Worm (Caenorhabditis elegans) whole organism, late embryonic: ENCODE data around the gene eif-3.G.
A peak's percentile ranks its signal among the peaks of the same experiment; 100 is the strongest.

Experiments
- C08G9.2 ChIP-seq: sonication (generic microtip); optimal IDR thresholded peaks from 2 replicates; lab custom pipeline; 2016; ENCODE audit warnings: mild to moderate bottlenecking, missing genetic modification characterization, moderate library complexity, missing compliant biosample characterization
- K02D7.2 ChIP-seq: sonication (generic microtip); optimal IDR thresholded peaks from 2 replicates; lab custom pipeline; 2017; ENCODE audit warnings: mild to moderate bottlenecking, missing genetic modification characterization, missing compliant biosample characterization
- T23F11.4 ChIP-seq: fragments of 200-800 bp; sonication (Bioruptor generic); optimal IDR thresholded peaks from 2 replicates; lab custom pipeline; 2018; ENCODE audit warnings: mild to moderate bottlenecking, missing genetic modification characterization, missing compliant biosample characterization
- ahr-1 ChIP-seq: sonication (generic microtip); optimal IDR thresholded peaks from 2 replicates; lab custom pipeline; 2016; ENCODE audit warnings: missing genetic modification characterization, missing compliant biosample characterization
- ceh-18 ChIP-seq: sonication (generic microtip); optimal IDR thresholded peaks from 2 replicates; lab custom pipeline; 2016; ENCODE audit warnings: missing genetic modification characterization, missing compliant biosample characterization
- ceh-2 ChIP-seq: sonication (generic microtip); optimal IDR thresholded peaks from 2 replicates; lab custom pipeline; 2016; ENCODE audit warnings: missing genotype, missing genetic modification characterization, missing compliant biosample characterization
- ceh-22 ChIP-seq: sonication (generic microtip); optimal IDR thresholded peaks from 2 replicates; lab custom pipeline; 2017; ENCODE audit warnings: missing biosample characterization, missing genetic modification characterization
- ceh-31 ChIP-seq: sonication (generic microtip); optimal IDR thresholded peaks from 2 replicates; lab custom pipeline; 2016; ENCODE audit warnings: missing genetic modification characterization, missing compliant biosample characterization
- ceh-34 ChIP-seq: sonication (generic microtip); optimal IDR thresholded peaks from 2 replicates; lab custom pipeline; 2016; ENCODE audit warnings: mild to moderate bottlenecking, missing genetic modification characterization, missing compliant biosample characterization
- ceh-48 ChIP-seq: sonication (generic microtip); optimal IDR thresholded peaks from 2 replicates; lab custom pipeline; 2016; ENCODE audit warnings: missing genetic modification characterization, inconsistent platforms, missing compliant biosample characterization
- ceh-9 ChIP-seq: sonication (generic microtip); optimal IDR thresholded peaks from 2 replicates; lab custom pipeline; 2016; ENCODE audit warnings: mild to moderate bottlenecking, missing genetic modification characterization, inconsistent platforms, missing compliant biosample characterization
- elt-2 ChIP-seq: sonication (generic microtip); optimal IDR thresholded peaks from 2 replicates; lab custom pipeline; 2016; ENCODE audit warnings: missing genetic modification reagents, missing genetic modification characterization, missing compliant biosample characterization
- fax-1 ChIP-seq: sonication (generic microtip); optimal IDR thresholded peaks from 2 replicates; lab custom pipeline; 2016; ENCODE audit warnings: missing genotype, missing genetic modification characterization, missing compliant biosample characterization
- gmeb-2 ChIP-seq: sonication (generic microtip); optimal IDR thresholded peaks from 2 replicates; lab custom pipeline; 2016; ENCODE audit warnings: missing genetic modification characterization, inconsistent platforms, missing compliant biosample characterization
- hlh-30 ChIP-seq: sonication (generic microtip); optimal IDR thresholded peaks from 2 replicates; lab custom pipeline; 2017; ENCODE audit warnings: antibody characterized with exemption, missing genetic modification characterization, missing compliant biosample characterization; ENCODE audit not compliant: insufficient read depth
- lim-6 ChIP-seq: sonication (generic microtip); optimal IDR thresholded peaks from 2 replicates; lab custom pipeline; 2016; ENCODE audit warnings: missing genetic modification characterization, missing compliant biosample characterization
- nhr-11 ChIP-seq: fragments of 150-350 bp; optimal IDR thresholded peaks from 2 replicates; lab custom pipeline; 2014; ENCODE audit warnings: missing biosample characterization, missing genetic modification characterization
- pag-3 ChIP-seq: sonication (generic microtip); optimal IDR thresholded peaks from 2 replicates; lab custom pipeline; 2016; ENCODE audit warnings: missing compliant biosample characterization, missing genetic modification characterization, borderline replicate concordance
- pax-1 ChIP-seq: fragments of 150-350 bp; optimal IDR thresholded peaks from 2 replicates; lab custom pipeline; 2014; ENCODE audit warnings: missing biosample characterization, missing genetic modification characterization
- pha-4 ChIP-seq: fragments of 150-350 bp; optimal IDR thresholded peaks from 2 replicates; lab custom pipeline; 2018; ENCODE audit warnings: missing biosample characterization, missing genetic modification reagents, missing genetic modification characterization
- pros-1 ChIP-seq: fragments of 150-350 bp; optimal IDR thresholded peaks from 2 replicates; lab custom pipeline; 2014; ENCODE audit warnings: missing biosample characterization, missing genetic modification reagents, missing genetic modification characterization
- ref-2 ChIP-seq: sonication (generic microtip); optimal IDR thresholded peaks from 2 replicates; lab custom pipeline; 2016; ENCODE audit warnings: missing genetic modification characterization, missing compliant biosample characterization
- sox-2 ChIP-seq: fragments of 200-800 bp; sonication (Bioruptor generic); IDR thresholded peaks from 2 replicates; pipeline ENCODE4 v1.3.6; 2022; ENCODE audit warnings: missing genetic modification reagents, missing genetic modification characterization, missing compliant biosample characterization
- sox-4 ChIP-seq: sonication (generic microtip); optimal IDR thresholded peaks from 2 replicates; lab custom pipeline; 2017; ENCODE audit warnings: mild to moderate bottlenecking, missing genetic modification characterization, inconsistent platforms, missing compliant biosample characterization
- ttx-3 ChIP-seq: sonication (generic microtip); optimal IDR thresholded peaks from 2 replicates; lab custom pipeline; 2016; ENCODE audit warnings: missing genetic modification reagents, missing genetic modification characterization, missing compliant biosample characterization
- unc-42 ChIP-seq: sonication (generic microtip); optimal IDR thresholded peaks from 2 replicates; lab custom pipeline; 2016; ENCODE audit warnings: missing genotype, missing genetic modification characterization, missing compliant biosample characterization
- unc-55 ChIP-seq: sonication (generic microtip); optimal IDR thresholded peaks from 2 replicates; lab custom pipeline; 2017; ENCODE audit warnings: missing biosample characterization, missing genetic modification reagents, missing genetic modification characterization
- unc-86 ChIP-seq: sonication (generic microtip); optimal IDR thresholded peaks from 2 replicates; lab custom pipeline; 2016; ENCODE audit warnings: missing genetic modification characterization, missing compliant biosample characterization
- zip-5 ChIP-seq: sonication (generic microtip); optimal IDR thresholded peaks from 2 replicates; lab custom pipeline; 2016; ENCODE audit warnings: missing genetic modification characterization, missing compliant biosample characterization

eif-3.G gene

DNA sequence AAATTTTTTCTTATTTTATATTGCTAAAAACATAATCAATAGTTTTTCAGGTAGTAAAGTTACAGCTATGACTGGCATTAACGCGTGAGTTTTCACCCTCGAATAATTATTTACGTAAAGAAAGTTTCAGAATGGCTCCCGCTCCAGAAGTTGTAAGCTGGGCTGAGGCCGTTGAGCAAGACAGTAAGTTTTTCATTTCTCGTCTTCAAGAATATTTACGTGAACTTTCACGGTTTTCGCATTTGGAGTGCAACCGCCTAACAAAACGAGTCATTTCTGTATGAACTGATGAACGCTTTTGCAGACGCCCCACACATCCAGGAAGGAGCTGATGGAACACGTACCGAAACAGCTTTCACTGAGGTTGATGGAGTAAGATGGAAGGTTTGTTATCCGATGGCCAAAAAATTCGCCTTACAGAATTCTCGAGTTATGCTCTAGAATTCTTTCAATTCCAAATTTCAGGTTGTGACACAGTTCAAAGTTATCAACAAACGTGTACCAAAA lies at the start of gene eif-3.G:
TSS of gene eif-3.G (plus strand) at position 51 of the 507 bp plus-strand sequence.
- no peak for TF ChIP-seq pax-1 (tag; lab: Kevin White, UChicago)
- no peak for TF ChIP-seq unc-42
- no peak for TF ChIP-seq ceh-34 (tag; lab: Kevin White, UChicago)
- no peak for TF ChIP-seq nhr-11 (tag; lab: Kevin White, UChicago)
- TF ChIP-seq pros-1, result no peak
- TF ChIP-seq, all 69 proteins: peak for 0

DNA sequence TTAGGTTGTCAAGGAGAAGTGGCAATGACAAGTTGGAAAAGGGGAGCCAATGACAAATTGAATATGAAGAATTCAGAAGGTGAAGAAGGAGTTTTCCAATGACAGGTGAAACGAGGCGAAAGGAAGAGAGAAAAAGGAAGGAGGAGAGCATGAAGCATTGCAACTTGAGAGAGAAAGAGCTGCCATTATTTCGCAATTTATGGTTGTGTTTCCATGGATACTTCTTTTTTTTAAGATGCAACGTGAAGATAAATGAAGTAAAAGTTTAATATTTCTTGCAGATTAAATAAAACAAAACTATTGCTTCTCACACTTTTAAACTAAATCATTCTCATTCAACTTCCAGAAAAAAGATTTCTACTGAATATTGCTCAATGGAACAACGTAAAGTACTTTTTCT lies 48.4 kb upstream of the eif-3.G start, which contains the start of gene F49E12.8:
TSS of gene F49E12.8 (minus strand) at position 101 of the 400 bp plus-strand sequence.
- TF ChIP-seq sox-4 (tag; lab: Kevin White, UChicago), result no peak
- TF ChIP-seq sox-2 (GFP tag; lab: Robert Waterston, UW), result no peak
- no peak for TF ChIP-seq gmeb-2 (tag; lab: Kevin White, UChicago)
- TF ChIP-seq ceh-48, result no peak
- TF ChIP-seq pag-3 (tag; lab: Kevin White, UChicago), result no peak
- no peak for TF ChIP-seq lim-6 (tag; lab: Kevin White, UChicago)
- TF ChIP-seq zip-5 (tag; lab: Kevin White, UChicago), result no peak
- TF ChIP-seq ahr-1 (tag; lab: Kevin White, UChicago), result no peak
- no peak for TF ChIP-seq pax-1 (tag; lab: Kevin White, UChicago)
- TF ChIP-seq, all 69 proteins: peak for 0

DNA sequence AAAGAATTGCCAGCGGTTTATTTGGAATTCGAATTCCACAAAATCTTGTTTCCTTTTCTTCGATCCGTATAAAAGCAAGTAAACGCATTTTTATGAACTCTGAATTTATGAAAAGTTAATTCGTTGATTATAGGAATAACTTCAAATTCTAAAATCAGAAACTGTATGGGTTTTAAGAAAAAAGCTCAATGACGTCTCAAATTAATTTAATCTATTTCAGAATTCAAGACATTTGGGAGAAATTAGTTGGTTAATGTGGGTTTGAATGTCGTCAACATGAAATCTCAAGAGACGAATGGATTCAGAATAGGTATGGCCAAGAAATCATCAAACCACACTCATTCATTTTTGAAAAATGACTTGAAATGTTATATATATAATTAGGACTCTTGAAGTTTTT lies 46.5 kb upstream of the eif-3.G start, which contains the start of gene F49E12.7:
TSS of gene F49E12.7 (minus strand) at position 101 of the 400 bp plus-strand sequence.
- TF ChIP-seq C08G9.2 (tag; lab: Kevin White, UChicago), result no peak
- TF ChIP-seq ceh-2, result no peak
- TF ChIP-seq ceh-22, result no peak
- TF ChIP-seq fax-1, result no peak

DNA sequence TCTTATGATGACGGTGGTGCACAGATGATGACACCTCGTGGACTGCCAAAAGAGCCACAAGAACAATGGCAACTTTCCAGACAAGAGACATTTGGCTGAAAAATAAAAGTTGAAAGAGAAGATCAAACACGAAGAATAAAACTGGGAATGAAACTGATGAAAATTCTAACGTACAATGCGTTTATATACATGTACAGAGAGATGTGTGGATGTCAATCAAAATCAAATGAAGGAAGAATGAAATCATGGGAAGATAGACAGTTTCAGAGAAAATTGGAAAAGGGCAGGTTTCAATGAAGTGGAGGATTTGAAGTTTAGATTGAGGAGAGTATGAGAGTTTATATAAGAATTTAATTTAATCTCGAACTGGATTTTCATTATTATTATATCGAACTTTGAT lies 43.5 kb upstream of the eif-3.G start, which contains the start of gene dod-23:
TSS of gene dod-23 (minus strand) at position 101 of the 400 bp plus-strand sequence.
- TF ChIP-seq ceh-18 (tag; lab: Kevin White, UChicago), result no peak
- no peak for TF ChIP-seq ceh-2
- no peak for TF ChIP-seq ceh-9 (tag; lab: Kevin White, UChicago)
- no peak for TF ChIP-seq T23F11.4
- TF ChIP-seq K02D7.2, result no peak
- no peak for TF ChIP-seq hlh-30 (tag; lab: Kevin White, UChicago)
- no peak for TF ChIP-seq unc-86
- no peak for TF ChIP-seq ttx-3 (tag; lab: Kevin White, UChicago)

DNA sequence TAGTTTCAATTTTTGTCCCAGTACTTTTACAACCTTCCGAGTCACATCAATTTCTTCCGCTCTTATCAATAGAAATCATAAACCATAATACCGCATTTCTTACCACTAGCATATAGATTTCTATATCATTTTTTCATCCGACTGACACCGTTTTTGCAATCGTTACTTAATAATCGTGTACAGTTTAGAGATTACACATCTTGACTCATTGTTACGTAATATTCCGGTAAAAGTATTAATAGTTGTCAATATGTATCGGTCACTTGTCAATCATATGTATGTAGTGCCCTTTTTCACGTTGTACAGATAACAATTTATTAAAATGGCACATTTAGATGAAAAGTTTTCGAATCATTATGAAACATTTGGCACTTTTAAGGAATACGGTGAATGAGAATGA lies 42.6 kb upstream of the eif-3.G start:
- no peak for TF ChIP-seq ceh-48
- peak; percentile 41 for TF ChIP-seq elt-2 (tag; lab: Kevin White, UChicago)

DNA sequence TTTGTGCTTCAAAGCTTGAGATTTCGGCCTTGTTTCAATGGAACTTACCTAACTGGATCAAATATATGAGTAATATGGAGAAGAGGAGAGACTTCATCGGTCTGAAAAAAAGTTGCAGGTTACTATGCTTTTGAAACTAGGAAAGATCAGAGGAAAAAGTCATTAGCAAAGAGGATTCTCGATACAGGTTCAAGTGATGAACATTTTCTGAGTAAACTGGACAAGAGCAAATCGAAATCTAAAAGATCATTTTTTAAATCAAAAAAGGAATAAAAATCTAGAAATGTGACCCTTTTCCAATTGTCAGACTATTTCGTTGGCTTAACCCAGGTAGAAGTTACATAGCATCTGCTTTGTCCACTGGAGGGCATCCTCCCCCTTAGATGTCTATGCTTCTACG lies 37.8 kb upstream of the eif-3.G start, which contains the start of gene skpo-1:
TSS of gene skpo-1 (minus strand) at position 101 of the 400 bp plus-strand sequence.
- no peak for TF ChIP-seq ceh-22
- TF ChIP-seq ceh-31 (tag; lab: Kevin White, UChicago), result no peak
- no peak for TF ChIP-seq pha-4 (tag; lab: Kevin White, UChicago)
- TF ChIP-seq ref-2 (tag; lab: Kevin White, UChicago), result no peak

DNA sequence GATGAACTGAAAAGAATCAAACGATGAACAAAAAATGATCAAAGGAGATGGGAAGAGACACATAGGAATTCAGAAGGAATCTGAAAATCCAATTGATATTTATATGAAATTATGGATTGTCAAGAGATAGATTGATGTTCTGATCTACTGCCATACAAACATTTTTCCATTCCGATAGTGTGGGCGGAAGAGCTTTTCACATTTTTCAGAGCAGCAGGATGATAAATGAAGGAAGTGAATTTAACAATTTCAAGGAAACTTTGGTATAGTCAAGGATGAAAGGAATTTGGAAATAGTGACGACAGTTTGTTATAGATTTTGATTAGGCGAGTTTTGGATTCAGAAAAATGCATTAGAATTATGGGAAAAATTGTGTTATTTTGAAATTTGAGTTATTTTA lies 37.3 kb upstream of the eif-3.G start, which contains the start of gene ubc-24:
TSS of gene ubc-24 (plus strand) at position 301 of the 400 bp plus-strand sequence.
- TF ChIP-seq hlh-30 (tag; lab: Kevin White, UChicago) (no peak), K02D7.2 (no peak), unc-55 (GFP tag; lab: Kevin White, UChicago) (no peak)
